Worm (Caenorhabditis elegans) whole organism, L2 larva: ENCODE measurements around the gene M28.9.

Experiments
- ZK546.5 ChIP-seq: sonication (generic microtip); optimal IDR thresholded peaks from 2 replicates; lab custom pipeline; 2017; ENCODE audit warnings: missing biosample characterization, missing genetic modification characterization
- ama-1 ChIP-seq: fragments of 150-350 bp; optimal IDR thresholded peaks from 2 replicates; lab custom pipeline; 2018; ENCODE audit warnings: inconsistent platforms
- blmp-1 ChIP-seq: sonication (generic microtip); optimal IDR thresholded peaks from 2 replicates; lab custom pipeline; 2017; ENCODE audit warnings: missing genetic modification characterization, mild to moderate bottlenecking, missing compliant biosample characterization, antibody characterized with exemption, moderate library complexity; ENCODE audit not compliant: insufficient read depth
- ceh-16 ChIP-seq: fragments of 150-350 bp; optimal IDR thresholded peaks from 2 replicates; lab custom pipeline; 2014; ENCODE audit warnings: missing biosample characterization, missing genetic modification characterization
- ceh-82 ChIP-seq: fragments of 150-350 bp; optimal IDR thresholded peaks from 2 replicates; lab custom pipeline; 2014; ENCODE audit warnings: missing biosample characterization, missing genetic modification characterization
- elt-3 ChIP-seq: sonication (generic microtip); optimal IDR thresholded peaks from 2 replicates; lab custom pipeline; 2017; ENCODE audit warnings: missing biosample characterization, missing genetic modification characterization
- mab-5 ChIP-seq: fragments of 150-350 bp; optimal IDR thresholded peaks from 2 replicates; lab custom pipeline; 2014; ENCODE audit warnings: missing biosample characterization, missing genetic modification characterization
- mdl-1 ChIP-seq, 2 experiments: fragments of 150-350 bp in 1 of 2; sonication (generic microtip) in 1 of 2; optimal IDR thresholded peaks; 2 replicates each; lab custom pipeline; 2017; ENCODE audit warnings: missing biosample characterization in 2 of 2, missing genetic modification characterization in 2 of 2
- nhr-10 ChIP-seq: sonication (generic microtip); optimal IDR thresholded peaks from 2 replicates; lab custom pipeline; 2017; ENCODE audit warnings: missing biosample characterization, missing genetic modification characterization
- nhr-237 ChIP-seq: fragments of 150-350 bp; optimal IDR thresholded peaks from 2 replicates; lab custom pipeline; 2014; ENCODE audit warnings: missing biosample characterization, missing genetic modification characterization
- nhr-77 ChIP-seq: fragments of 150-350 bp; optimal IDR thresholded peaks from 2 replicates; lab custom pipeline; 2014; ENCODE audit warnings: missing biosample characterization, missing genetic modification characterization
- sma-9 ChIP-seq, 2 experiments: fragments of 150-350 bp in 1 of 2; sonication (generic microtip) in 1 of 2; optimal IDR thresholded peaks; 2 replicates each; lab custom pipeline; 2014 to 2016; ENCODE audit warnings: missing genetic modification characterization in 2 of 2, mild to moderate bottlenecking in 1 of 2, missing biosample characterization in 1 of 2, missing compliant biosample characterization in 1 of 2, missing genetic modification reagents in 1 of 2, moderate library complexity in 1 of 2
- unc-62 ChIP-seq: fragments of 150-350 bp; optimal IDR thresholded peaks from 2 replicates; lab custom pipeline; 2014; ENCODE audit warnings: missing biosample characterization, missing genetic modification reagents, missing genetic modification characterization
- ztf-11 ChIP-seq: sonication (generic microtip); optimal IDR thresholded peaks from 2 replicates; lab custom pipeline; 2017; ENCODE audit warnings: missing biosample characterization, missing genetic modification characterization

- TF ChIP-seq nhr-10 (no peak), blmp-1 (tag; lab: Kevin White, UChicago) (no peak), mab-5 (no peak), ceh-82 (tag; lab: Kevin White, UChicago) (no peak), sma-9 (GFP tag; optimal IDR thresholded peaks at IDR 0.05; lab: Kevin White, UChicago) (no peak), sma-9 (tag; optimal IDR thresholded peaks at IDR 0.05; lab: Kevin White, UChicago) (no peak), ZK546.5 (tag; lab: Kevin White, UChicago) (no peak), mdl-1 (tag; optimal IDR thresholded peaks at IDR 0.05; lab: Kevin White, UChicago) (no peak), nhr-237 (tag; lab: Kevin White, UChicago) (no peak), elt-3 (tag; lab: Kevin White, UChicago) (no peak), ceh-16 (tag; lab: Kevin White, UChicago) (no peak), nhr-77 (tag; lab: Kevin White, UChicago) (no peak), unc-62 (no peak), ama-1 (lab: Kevin White, UChicago) (no peak), ztf-11 (no peak)
Observed at ce11 chrII:10656395-10656794, 17.2 kb downstream of the M28.9 start.
